Fruit fly (Drosophila melanogaster) whole organism, embryonic: ENCODE data around the gene CG11951.

Source experiments
- Ada2b ChIP-seq: fragments of 200-800 bp; sonication (Bioruptor generic); IDR thresholded peaks from 2 replicates; pipeline ENCODE4 v1.3.6; 2022; ENCODE audit warnings: missing biosample characterization, missing genetic modification characterization
- Adf1 ChIP-seq: fragments of 200-800 bp; sonication (Bioruptor generic); IDR thresholded peaks from 2 replicates; pipeline ENCODE4 v1.3.6; 2022; ENCODE audit warnings: missing biosample characterization, missing genetic modification characterization
- C15 ChIP-seq: fragments of 200-800 bp; sonication (Bioruptor generic); IDR thresholded peaks from 3 replicates; pipeline ENCODE4 v1.3.6; 2022; ENCODE audit warnings: missing biosample characterization, missing genetic modification characterization
- CG10321 ChIP-seq: fragments of 200-800 bp; sonication (Bioruptor generic); IDR thresholded peaks from 2 replicates; pipeline ENCODE4 v1.3.6; 2022; ENCODE audit warnings: missing biosample characterization, missing genetic modification characterization
- CG10462 ChIP-seq: fragments of 200-800 bp; sonication (Bioruptor generic); optimal IDR thresholded peaks from 2 replicates; lab custom pipeline; 2016; ENCODE audit warnings: missing biosample characterization, missing genetic modification characterization
- CG11247 ChIP-seq: fragments of 200-800 bp; sonication (Bioruptor generic); IDR thresholded peaks from 2 replicates; pipeline ENCODE4 v1.3.6; 2022; ENCODE audit warnings: missing biosample characterization, missing genetic modification characterization
- CG12769 ChIP-seq: fragments of 200-800 bp; sonication (Bioruptor generic); optimal IDR thresholded peaks from 2 replicates; lab custom pipeline; 2019; ENCODE audit warnings: missing biosample characterization, mild to moderate bottlenecking, missing genetic modification characterization, moderate library complexity
- CG13894 ChIP-seq: fragments of 200-800 bp; sonication (Bioruptor generic); optimal IDR thresholded peaks from 3 replicates; lab custom pipeline; 2018; ENCODE audit warnings: missing biosample characterization, mild to moderate bottlenecking, missing genetic modification characterization, moderate library complexity
- CG14014 ChIP-seq: fragments of 200-800 bp; sonication (Bioruptor generic); IDR thresholded peaks from 2 replicates; pipeline ENCODE4 v1.3.6; 2022; ENCODE audit warnings: missing biosample characterization, missing genetic modification characterization
- CG1529 ChIP-seq: fragments of 200-800 bp; sonication (Bioruptor generic); optimal IDR thresholded peaks from 3 replicates; lab custom pipeline; 2018; ENCODE audit warnings: missing biosample characterization, missing genetic modification characterization
- CG1603 ChIP-seq: fragments of 200-800 bp; sonication (Bioruptor generic); optimal IDR thresholded peaks from 2 replicates; lab custom pipeline; 2019; ENCODE audit warnings: missing biosample characterization, mild to moderate bottlenecking, missing genetic modification characterization, moderate library complexity
- CG18764 ChIP-seq: fragments of 200-800 bp; sonication (Bioruptor generic); optimal IDR thresholded peaks from 3 replicates; lab custom pipeline; 2016; ENCODE audit warnings: missing biosample characterization, missing genetic modification characterization
- CG31224 ChIP-seq: fragments of 200-800 bp; sonication (Bioruptor generic); IDR thresholded peaks from 2 replicates; pipeline ENCODE4 v1.3.6; 2022; ENCODE audit warnings: missing biosample characterization, missing genetic modification characterization
- CG3407 ChIP-seq: fragments of 200-800 bp; sonication (Bioruptor generic); optimal IDR thresholded peaks from 2 replicates; lab custom pipeline; 2018; ENCODE audit warnings: missing biosample characterization, mild to moderate bottlenecking, missing genetic modification characterization
- CG3847 ChIP-seq: fragments of 200-800 bp; sonication (Bioruptor generic); IDR thresholded peaks from 2 replicates; pipeline ENCODE4 v1.3.6; 2022; ENCODE audit warnings: missing biosample characterization, missing genetic modification characterization
- CG43689 ChIP-seq: fragments of 200-800 bp; sonication (Bioruptor generic); IDR thresholded peaks from 2 replicates; pipeline ENCODE4 v1.3.6; 2022; ENCODE audit warnings: missing biosample characterization, missing genetic modification characterization
- CG4404 ChIP-seq: fragments of 200-800 bp; sonication (Bioruptor generic); IDR thresholded peaks from 2 replicates; pipeline ENCODE4 v1.3.6; 2022; ENCODE audit warnings: missing biosample characterization, missing genetic modification characterization
- CG5953 ChIP-seq: fragments of 200-800 bp; sonication (Bioruptor generic); IDR thresholded peaks from 2 replicates; pipeline ENCODE4 v1.3.6; 2022; ENCODE audit warnings: missing biosample characterization, missing genetic modification characterization
- CG6254 ChIP-seq: fragments of 200-800 bp; sonication (Bioruptor generic); optimal IDR thresholded peaks from 3 replicates; lab custom pipeline; 2017; ENCODE audit warnings: mild to moderate bottlenecking, missing biosample characterization, missing genetic modification reagents, missing genetic modification characterization
- CG7963 ChIP-seq: fragments of 200-800 bp; sonication (Bioruptor generic); IDR thresholded peaks from 3 replicates; pipeline ENCODE4 v1.3.6; 2022; ENCODE audit warnings: missing biosample characterization, missing genetic modification characterization; ENCODE audit not compliant: partially characterized antibody
- CG9797 ChIP-seq: fragments of 200-800 bp; sonication (Bioruptor generic); optimal IDR thresholded peaks from 3 replicates; lab custom pipeline; 2018; ENCODE audit warnings: missing biosample characterization, mild to moderate bottlenecking, missing genetic modification characterization
- Dfd ChIP-seq, 2 experiments: fragments of >200 bp; optimal IDR thresholded peaks; 2 replicates each; lab custom pipeline; 2017; ENCODE audit warnings: missing biosample characterization in 2 of 2, missing genetic modification characterization in 2 of 2
- Fer2 ChIP-seq: fragments of 200-800 bp; sonication (Bioruptor generic); optimal IDR thresholded peaks from 2 replicates; lab custom pipeline; 2018; ENCODE audit warnings: missing biosample characterization, mild to moderate bottlenecking, missing genetic modification characterization, moderate library complexity
- Gsc ChIP-seq: fragments of 200-800 bp; sonication (Bioruptor generic); IDR thresholded peaks from 2 replicates; pipeline ENCODE4 v1.3.6; 2022; ENCODE audit warnings: missing biosample characterization, missing genetic modification characterization
- HHEX ChIP-seq: fragments of 200-800 bp; sonication (Bioruptor generic); optimal IDR thresholded peaks from 3 replicates; lab custom pipeline; 2017; ENCODE audit warnings: missing biosample characterization, mild to moderate bottlenecking, missing genetic modification characterization, missing genetic modification reagents
- Hsf ChIP-seq: fragments of 200-800 bp; sonication (Bioruptor generic); optimal IDR thresholded peaks from 3 replicates; lab custom pipeline; 2016; ENCODE audit warnings: missing biosample characterization, missing genetic modification characterization
- MTF-1 ChIP-seq: fragments of 200-800 bp; sonication (Bioruptor generic); optimal IDR thresholded peaks from 2 replicates; lab custom pipeline; 2018; ENCODE audit warnings: missing biosample characterization, mild to moderate bottlenecking, missing genetic modification characterization, borderline replicate concordance
- NC2β ChIP-seq: fragments of 200-800 bp; sonication (Bioruptor generic); optimal IDR thresholded peaks from 2 replicates; lab custom pipeline; 2016; ENCODE audit warnings: missing biosample characterization, missing genetic modification characterization
- Poxn ChIP-seq: fragments of 200-800 bp; sonication (Bioruptor generic); IDR thresholded peaks from 2 replicates; pipeline ENCODE4 v1.3.6; 2022; ENCODE audit warnings: missing biosample characterization, missing genetic modification characterization
- Ptx1 ChIP-seq: fragments of 200-800 bp; sonication (Bioruptor generic); IDR thresholded peaks from 2 replicates; pipeline ENCODE4 v1.3.6; 2022; ENCODE audit warnings: missing biosample characterization, missing genetic modification characterization
- Side ChIP-seq: fragments of 200-800 bp; sonication (Bioruptor generic); optimal IDR thresholded peaks from 2 replicates; lab custom pipeline; 2016; ENCODE audit warnings: missing biosample characterization, missing genetic modification characterization
- amos ChIP-seq: fragments of 200-800 bp; sonication (Bioruptor generic); IDR thresholded peaks from 2 replicates; pipeline ENCODE4 v1.3.6; 2022; ENCODE audit warnings: missing biosample characterization, missing genetic modification characterization; ENCODE audit not compliant: partially characterized antibody
- ara ChIP-seq: fragments of 200-800 bp; sonication (Bioruptor generic); IDR thresholded peaks from 2 replicates; pipeline ENCODE4 v1.3.6; 2022; ENCODE audit warnings: missing biosample characterization, missing genetic modification characterization
- ato ChIP-seq: fragments of 200-800 bp; sonication (Bioruptor generic); IDR thresholded peaks from 2 replicates; pipeline ENCODE4 v1.3.6; 2022; ENCODE audit warnings: missing biosample characterization, missing genetic modification characterization; ENCODE audit not compliant: partially characterized antibody
- croc ChIP-seq: fragments of 200-800 bp; sonication (Bioruptor generic); conservative IDR thresholded peaks from 3 replicates; pipeline ENCODE4 v1.3.6; 2022; ENCODE audit warnings: missing biosample characterization, missing genetic modification characterization
- da ChIP-seq: fragments of 200-800 bp; sonication (Bioruptor generic); optimal IDR thresholded peaks from 2 replicates; lab custom pipeline; 2016; ENCODE audit warnings: missing biosample characterization, missing genetic modification characterization
- dmrt99B ChIP-seq: fragments of 200-800 bp; sonication (Bioruptor generic); optimal IDR thresholded peaks from 2 replicates; lab custom pipeline; 2018; ENCODE audit warnings: missing biosample characterization, mild to moderate bottlenecking, missing genetic modification characterization, moderate library complexity
- eve ChIP-seq, 2 experiments: fragments of >200 bp; optimal IDR thresholded peaks; 2 replicates each; lab custom pipeline; 2017; ENCODE audit warnings: missing biosample characterization in 2 of 2, missing genetic modification characterization in 2 of 2
- ind ChIP-seq: fragments of 200-800 bp; sonication (Bioruptor generic); optimal IDR thresholded peaks from 3 replicates; lab custom pipeline; 2016; ENCODE audit warnings: missing biosample characterization, missing genetic modification characterization
- jigr1 ChIP-seq: fragments of 200-800 bp; sonication (Bioruptor generic); IDR thresholded peaks from 3 replicates; pipeline ENCODE4 v1.3.6; 2022; ENCODE audit warnings: missing biosample characterization, missing genetic modification characterization
- nerfin-1 ChIP-seq: fragments of 200-800 bp; sonication (Bioruptor generic); optimal IDR thresholded peaks from 3 replicates; lab custom pipeline; 2019; ENCODE audit warnings: missing biosample characterization, mild to moderate bottlenecking, missing genetic modification characterization, moderate library complexity
- pan ChIP-seq, 4 experiments: fragments of >200 bp in 3 of 4; fragments of 200-800 bp in 1 of 4; sonication (Bioruptor generic) in 1 of 4; optimal IDR thresholded peaks in 3 of 4; IDR thresholded peaks in 1 of 4; 2 replicates each; pipeline versions ENCODE4 v1.3.6 to Lab custom; 2017 to 2022; ENCODE audit warnings: missing biosample characterization in 2 of 4, missing genetic modification characterization in 2 of 4, mixed read lengths in 1 of 4
- pfk ChIP-seq: fragments of 200-800 bp; sonication (Bioruptor generic); optimal IDR thresholded peaks from 2 replicates; lab custom pipeline; 2018; ENCODE audit warnings: missing biosample characterization, mild to moderate bottlenecking, missing genetic modification characterization, moderate library complexity
- psq ChIP-seq: fragments of 200-800 bp; sonication (Bioruptor generic); optimal IDR thresholded peaks from 2 replicates; lab custom pipeline; 2017; ENCODE audit warnings: missing biosample characterization, missing genetic modification characterization
- pum ChIP-seq: fragments of 200-800 bp; sonication (Bioruptor generic); optimal IDR thresholded peaks from 2 replicates; lab custom pipeline; 2016; ENCODE audit warnings: missing biosample characterization, missing genetic modification characterization
- sna ChIP-seq: fragments of 200-800 bp; sonication (Bioruptor generic); IDR thresholded peaks from 2 replicates; pipeline ENCODE4 v1.3.6; 2022; ENCODE audit warnings: missing biosample characterization, missing genetic modification characterization; ENCODE audit not compliant: partially characterized antibody
- sug ChIP-seq: fragments of 200-800 bp; optimal IDR thresholded peaks from 2 replicates; lab custom pipeline; 2019; ENCODE audit warnings: missing biosample characterization, mild to moderate bottlenecking, missing genetic modification characterization, moderate library complexity
- wdn ChIP-seq: fragments of 200-800 bp; sonication (Bioruptor generic); IDR thresholded peaks from 2 replicates; pipeline ENCODE4 v1.3.6; 2022; ENCODE audit warnings: missing biosample characterization, missing genetic modification characterization
- wor ChIP-seq: fragments of 200-800 bp; sonication (Bioruptor generic); IDR thresholded peaks from 2 replicates; pipeline ENCODE4 v1.3.6; 2022; ENCODE audit warnings: missing biosample characterization, missing genetic modification characterization

Gene CG11951

DNA sequence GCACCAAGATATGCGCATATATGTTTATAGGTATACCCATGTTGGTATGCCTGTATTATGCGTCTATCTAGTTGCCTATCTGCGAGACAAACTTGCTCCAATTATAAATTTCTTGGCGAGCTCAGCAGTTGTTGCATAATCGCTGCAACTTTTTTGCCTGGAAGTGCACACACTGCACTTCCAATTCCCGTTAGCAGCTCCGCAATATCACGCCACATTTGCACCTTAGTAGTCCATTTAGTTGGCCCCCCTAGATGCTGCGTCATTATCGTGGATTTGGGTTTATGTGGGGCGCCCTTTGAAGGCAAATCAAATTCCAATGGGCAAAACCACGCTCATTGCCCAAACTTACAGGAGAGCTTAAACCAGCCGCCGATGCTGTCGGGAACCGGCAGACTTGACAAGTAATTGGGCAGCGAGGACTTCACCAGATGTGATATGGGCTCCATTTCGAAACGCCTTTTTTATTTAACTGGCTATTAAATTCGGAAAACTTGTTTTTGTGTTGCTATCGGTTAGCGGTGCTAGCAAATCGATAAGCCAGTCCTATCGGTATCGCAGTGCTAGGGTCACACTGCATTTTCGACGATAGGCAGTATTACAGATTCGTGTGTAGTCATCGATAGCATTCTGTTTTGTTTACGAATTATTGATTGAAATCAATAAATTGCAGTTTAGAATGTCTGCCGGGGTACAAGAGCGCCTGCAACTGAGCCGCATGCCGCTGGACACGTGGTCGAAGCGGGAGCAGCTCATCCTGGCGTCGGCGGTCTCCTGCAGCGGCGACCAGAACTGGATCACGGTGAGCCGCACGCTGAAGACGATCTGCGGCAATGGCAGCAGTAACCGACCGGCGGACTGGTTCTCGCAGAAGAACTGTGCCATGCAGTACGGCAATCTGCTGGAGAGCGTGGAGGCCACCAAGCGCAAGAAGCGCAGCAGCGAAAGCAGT lies 15.4 kb downstream of the CG11951 start, which contains the start of the genes Cisd2 and Brd8 (continued):
- TF ChIP-seq croc (GFP tag; lab: Robert Waterston, UW) (no peak), CG12769 (tag; lab: Kevin White, UChicago) (no peak), Adf1 (GFP tag; lab: Robert Waterston, UW) (no peak), pan (optimal IDR thresholded peaks at IDR 0.05; lab: Kevin White, UChicago) (no peak), pan (GFP tag; optimal IDR thresholded peaks at IDR 0.05 in 1 of 2, IDR thresholded peaks at IDR 0.05 in 1 of 2) (no peak), sna (GFP tag; lab: Robert Waterston, UW) (peak; percentile 87), ind (GFP tag; lab: Kevin White, UChicago) (no peak), Fer2 (tag; lab: Kevin White, UChicago) (no peak), da (GFP tag; lab: Kevin White, UChicago) (no peak), wor (GFP tag; lab: Robert Waterston, UW) (no peak), nerfin-1 (tag; lab: Kevin White, UChicago) (peak; percentile 81), MTF-1 (GFP tag; lab: Kevin White, UChicago) (no peak), Hsf (GFP tag; lab: Kevin White, UChicago) (no peak), Side (GFP tag; lab: Kevin White, UChicago) (no peak), CG13894 (peak; percentile 6), ato (GFP tag; lab: Robert Waterston, UW) (peak; percentile 96), sug (tag; lab: Kevin White, UChicago) (peak; percentile 19), CG31224 (no peak), CG3847 (GFP tag; lab: Robert Waterston, UW) (no peak), CG14014 (GFP tag; lab: Robert Waterston, UW) (no peak), CG10462 (GFP tag; lab: Kevin White, UChicago) (no peak), CG10321 (GFP tag; lab: Robert Waterston, UW) (no peak), CG6254 (no peak), CG9797 (GFP tag; lab: Kevin White, UChicago) (peak; percentile 86), C15 (GFP tag; lab: Robert Waterston, UW) (no peak), pfk (no peak), jigr1 (no peak), Gsc (GFP tag; lab: Robert Waterston, UW) (no peak), HHEX (GFP tag; lab: Kevin White, UChicago) (no peak), ara (no peak), CG7963 (GFP tag; lab: Robert Waterston, UW) (peak; percentile 98), Poxn (GFP tag; lab: Robert Waterston, UW) (no peak), dmrt99B (tag; lab: Kevin White, UChicago) (no peak), Ptx1 (GFP tag; lab: Robert Waterston, UW) (no peak), Ada2b (GFP tag; lab: Robert Waterston, UW) (no peak), CG1603 (tag; lab: Kevin White, UChicago) (peak; percentile 73), pum (no peak), CG18764 (no peak), psq (GFP tag; lab: Kevin White, UChicago) (no peak), CG43689 (GFP tag; lab: Robert Waterston, UW) (no peak), CG11247 (GFP tag; lab: Robert Waterston, UW) (no peak), CG5953 (GFP tag; lab: Robert Waterston, UW) (no peak), NC2β (no peak), amos (GFP tag; lab: Robert Waterston, UW) (peak; percentile 96), CG3407 (GFP tag; lab: Kevin White, UChicago) (no peak), Dfd (GFP tag; optimal IDR thresholded peaks at IDR 0.05; lab: Kevin White, UChicago) (no peak), eve (GFP tag; optimal IDR thresholded peaks at IDR 0.05; lab: Kevin White, UChicago) (no peak), CG4404 (no peak), CG1529 (GFP tag; lab: Kevin White, UChicago) (no peak), wdn (GFP tag; lab: Robert Waterston, UW) (no peak)
